Worm (Caenorhabditis elegans) whole organism, L1 larva: ENCODE results near the gene ugt-21.

Experiments used
- C16A3.4 ChIP-seq: fragments of 150-350 bp; optimal IDR thresholded peaks from 2 replicates; lab custom pipeline; 2014; ENCODE audit warnings: missing biosample characterization, missing genetic modification characterization
- C34B4.2 ChIP-seq: sonication (generic microtip); optimal IDR thresholded peaks from 2 replicates; lab custom pipeline; 2017; ENCODE audit warnings: mild to moderate bottlenecking, missing genetic modification characterization, missing compliant biosample characterization
- F16B12.6 ChIP-seq: fragments of 150-350 bp; optimal IDR thresholded peaks from 2 replicates; lab custom pipeline; 2014; ENCODE audit warnings: missing biosample characterization, missing genetic modification characterization
- Y116A8C.19 ChIP-seq: sonication (generic microtip); optimal IDR thresholded peaks from 2 replicates; lab custom pipeline; 2016; ENCODE audit warnings: missing compliant biosample characterization, missing genetic modification characterization, borderline replicate concordance
- aha-1 ChIP-seq: fragments of 150-350 bp; optimal IDR thresholded peaks from 2 replicates; lab custom pipeline; 2014; ENCODE audit warnings: missing biosample characterization, missing genetic modification characterization
- aly-2 ChIP-seq: fragments of 150-350 bp; optimal IDR thresholded peaks from 2 replicates; lab custom pipeline; 2014; ENCODE audit warnings: missing biosample characterization, missing genetic modification characterization
- ceh-63 ChIP-seq: fragments of 200-800 bp; sonication (Bioruptor generic); optimal IDR thresholded peaks from 2 replicates; lab custom pipeline; 2018; ENCODE audit warnings: mild to moderate bottlenecking, missing genetic modification characterization, missing compliant biosample characterization
- ceh-82 ChIP-seq, 3 experiments: fragments of 150-350 bp in 1 of 3; sonication (generic microtip) in 2 of 3; optimal IDR thresholded peaks; 2 replicates each; lab custom pipeline; 2014 to 2017; ENCODE audit warnings: missing biosample characterization in 3 of 3, missing genetic modification characterization in 3 of 3
- ceh-88 ChIP-seq: fragments of 200-800 bp; sonication (Bioruptor generic); IDR thresholded peaks from 2 replicates; pipeline ENCODE4 v1.3.6; 2022; ENCODE audit warnings: missing genetic modification characterization, missing compliant biosample characterization
- ces-1 ChIP-seq: fragments of 150-350 bp; optimal IDR thresholded peaks from 2 replicates; lab custom pipeline; 2014; ENCODE audit warnings: missing biosample characterization, missing genetic modification reagents, missing genetic modification characterization
- dpl-1 ChIP-seq, 3 experiments: fragments of 150-350 bp in 2 of 3; sonication (generic microtip) in 1 of 3; optimal IDR thresholded peaks; 2 replicates each; lab custom pipeline; 2014 to 2017; ENCODE audit warnings: missing biosample characterization in 3 of 3, missing genetic modification characterization in 3 of 3, missing genetic modification reagents in 3 of 3
- dsc-1 ChIP-seq: sonication (generic microtip); optimal IDR thresholded peaks from 2 replicates; lab custom pipeline; 2016; ENCODE audit warnings: mild to moderate bottlenecking, missing genetic modification characterization, missing compliant biosample characterization
- efl-1 ChIP-seq, 4 experiments: fragments of 150-350 bp; optimal IDR thresholded peaks in 3 of 4; peaks in 1 of 4; 1 replicate in 1 of 4; 2 replicates in 3 of 4; lab custom pipeline; 2014; ENCODE audit warnings: missing biosample characterization in 2 of 4, missing genetic modification characterization in 2 of 4, missing genetic modification reagents in 2 of 4
- egl-27 ChIP-seq, 2 experiments: fragments of 150-350 bp in 1 of 2; sonication (generic microtip); optimal IDR thresholded peaks; 3 replicates each; lab custom pipeline; 2017 to 2018; ENCODE audit warnings: missing biosample characterization in 2 of 2, missing genetic modification characterization in 2 of 2, missing genetic modification reagents in 2 of 2
- fkh-10 ChIP-seq: sonication (generic microtip); optimal IDR thresholded peaks from 2 replicates; lab custom pipeline; 2017; ENCODE audit warnings: missing biosample characterization, missing genetic modification reagents, missing genetic modification characterization
- fkh-4 ChIP-seq: sonication (generic microtip); optimal IDR thresholded peaks from 2 replicates; lab custom pipeline; 2016; ENCODE audit warnings: missing compliant biosample characterization, missing genetic modification characterization, borderline replicate concordance
- fkh-8 ChIP-seq: sonication (generic microtip); optimal IDR thresholded peaks from 2 replicates; lab custom pipeline; 2016; ENCODE audit warnings: mild to moderate bottlenecking, missing genetic modification characterization, missing compliant biosample characterization
- fos-1 ChIP-seq: fragments of 150-350 bp; optimal IDR thresholded peaks from 2 replicates; lab custom pipeline; 2014; ENCODE audit warnings: missing biosample characterization, missing genetic modification characterization
- grh-1 ChIP-seq: fragments of 200-800 bp; sonication (Bioruptor generic); IDR thresholded peaks from 2 replicates; pipeline ENCODE4 v1.3.6; 2022; ENCODE audit warnings: missing genetic modification reagents, missing genetic modification characterization, missing compliant biosample characterization
- hlh-17 ChIP-seq: fragments of 200-800 bp; sonication (Bioruptor generic); optimal IDR thresholded peaks from 2 replicates; lab custom pipeline; 2018; ENCODE audit warnings: missing genetic modification characterization, mild to moderate bottlenecking, missing compliant biosample characterization, moderate library complexity, borderline replicate concordance
- isw-1 ChIP-seq: fragments of 200-800 bp; sonication (Bioruptor generic); IDR thresholded peaks from 2 replicates; pipeline ENCODE4 v1.3.6; 2022; ENCODE audit warnings: missing genetic modification characterization, missing compliant biosample characterization
- lin-13 ChIP-seq: fragments of 150-350 bp; optimal IDR thresholded peaks from 2 replicates; lab custom pipeline; 2014; ENCODE audit warnings: missing biosample characterization, missing genetic modification reagents, missing genetic modification characterization
- lin-14 ChIP-seq: fragments of 200-800 bp; sonication (Bioruptor generic); optimal IDR thresholded peaks from 2 replicates; lab custom pipeline; 2018; ENCODE audit warnings: mild to moderate bottlenecking, missing genetic modification characterization, moderate library complexity, missing compliant biosample characterization
- lin-39 ChIP-seq: fragments of 150-350 bp; optimal IDR thresholded peaks from 2 replicates; lab custom pipeline; 2014; ENCODE audit warnings: missing biosample characterization, missing genetic modification reagents, missing genetic modification characterization
- mab-9 ChIP-seq: fragments of 200-800 bp; sonication (Bioruptor generic); IDR thresholded peaks from 2 replicates; pipeline ENCODE4 v1.3.6; 2022; ENCODE audit warnings: missing genetic modification reagents, missing genetic modification characterization, missing compliant biosample characterization
- mdl-1 ChIP-seq, 2 experiments: fragments of 150-350 bp; optimal IDR thresholded peaks; 2 replicates each; lab custom pipeline; 2014 to 2017; ENCODE audit warnings: missing biosample characterization in 2 of 2, missing genetic modification characterization in 2 of 2, inconsistent platforms in 1 of 2
- nhr-19 ChIP-seq: fragments of 200-800 bp; sonication (Bioruptor generic); conservative IDR thresholded peaks from 2 replicates; pipeline ENCODE4 v1.3.6; 2022; ENCODE audit warnings: missing genetic modification characterization, missing compliant biosample characterization
- nhr-237 ChIP-seq: fragments of 150-350 bp; optimal IDR thresholded peaks from 2 replicates; lab custom pipeline; 2014; ENCODE audit warnings: missing biosample characterization, missing genetic modification characterization
- nhr-28 ChIP-seq: fragments of 150-350 bp; optimal IDR thresholded peaks from 2 replicates; lab custom pipeline; 2014; ENCODE audit warnings: missing biosample characterization, missing genetic modification characterization
- nhr-71 ChIP-seq: sonication (generic microtip); optimal IDR thresholded peaks from 2 replicates; lab custom pipeline; 2016; ENCODE audit warnings: mild to moderate bottlenecking, missing genetic modification characterization, moderate library complexity, missing compliant biosample characterization
- nhr-90 ChIP-seq: sonication (generic microtip); optimal IDR thresholded peaks from 2 replicates; lab custom pipeline; 2016; ENCODE audit warnings: mild to moderate bottlenecking, missing genetic modification characterization, missing compliant biosample characterization; ENCODE audit not compliant: poor library complexity
- pag-3 ChIP-seq: sonication (generic microtip); optimal IDR thresholded peaks from 2 replicates; lab custom pipeline; 2017; ENCODE audit warnings: missing genetic modification characterization, mild to moderate bottlenecking, missing compliant biosample characterization, antibody characterized with exemption, borderline replicate concordance; ENCODE audit not compliant: insufficient read depth
- rnt-1 ChIP-seq: sonication (generic microtip); optimal IDR thresholded peaks from 2 replicates; lab custom pipeline; 2016; ENCODE audit warnings: mild to moderate bottlenecking, missing genetic modification characterization, moderate library complexity, missing compliant biosample characterization
- sptf-1 ChIP-seq: fragments of 150-350 bp; optimal IDR thresholded peaks from 2 replicates; lab custom pipeline; 2014; ENCODE audit warnings: missing biosample characterization, missing genetic modification characterization
- swsn-7 ChIP-seq: sonication (generic microtip); optimal IDR thresholded peaks from 2 replicates; lab custom pipeline; 2016; ENCODE audit warnings: missing genetic modification characterization, missing compliant biosample characterization
- tlp-1 ChIP-seq: fragments of 150-350 bp; optimal IDR thresholded peaks from 2 replicates; lab custom pipeline; 2014; ENCODE audit warnings: missing biosample characterization, missing genetic modification characterization
- unc-130 ChIP-seq: fragments of 150-350 bp; optimal IDR thresholded peaks from 2 replicates; lab custom pipeline; 2017; ENCODE audit warnings: missing biosample characterization, missing genetic modification characterization, inconsistent platforms
- unc-86 ChIP-seq: sonication (generic microtip); optimal IDR thresholded peaks from 2 replicates; lab custom pipeline; 2016; ENCODE audit warnings: missing genetic modification characterization, missing compliant biosample characterization
- vab-15 ChIP-seq: sonication (generic microtip); optimal IDR thresholded peaks from 2 replicates; lab custom pipeline; 2017; ENCODE audit warnings: missing genotype, mild to moderate bottlenecking, missing genetic modification characterization, missing compliant biosample characterization
- zip-4 ChIP-seq: fragments of 200-800 bp; sonication (Bioruptor generic); optimal IDR thresholded peaks from 2 replicates; lab custom pipeline; 2018; ENCODE audit warnings: mild to moderate bottlenecking, missing genetic modification characterization, moderate library complexity, missing compliant biosample characterization
- ztf-4 ChIP-seq: fragments of 150-350 bp; optimal IDR thresholded peaks from 2 replicates; lab custom pipeline; 2014; ENCODE audit warnings: missing biosample characterization, missing genetic modification characterization

ugt-21 gene

DNA sequence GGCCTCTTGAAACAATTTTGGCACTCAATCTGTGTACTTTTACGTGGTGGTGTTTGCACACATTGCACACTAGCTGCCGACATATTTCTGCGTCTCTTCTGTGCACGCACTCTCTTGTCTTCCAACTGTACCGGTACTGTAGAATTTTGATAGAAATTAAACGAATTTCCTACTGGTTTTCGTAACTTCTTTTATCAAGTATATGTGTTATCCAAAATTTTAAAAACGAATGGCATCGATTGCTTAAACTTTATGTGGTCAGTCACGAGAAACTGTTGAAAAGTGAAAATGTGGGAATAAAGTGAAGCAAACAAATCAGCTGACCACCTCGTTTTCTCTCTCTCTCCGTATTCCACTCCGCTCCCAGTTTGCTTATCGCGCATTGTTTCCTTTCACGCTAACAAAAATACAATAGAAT is 13.3 kb downstream of the ugt-21 start (continued):
- TF ChIP-seq ces-1 (GFP tag; lab: Kevin White, UChicago) (no peak), nhr-19 (GFP tag; lab: Robert Waterston, UW) (no peak), ceh-63 (GFP tag; lab: Kevin White, UChicago) (no peak), mdl-1 (tag; optimal IDR thresholded peaks at IDR 0.05; lab: Kevin White, UChicago) (peak in 1 of 2 experiments; percentile 72), isw-1 (GFP tag; lab: Robert Waterston, UW) (peak; percentile 18; the same call in 1 of the 2 replicates), egl-27 (tag; optimal IDR thresholded peaks at IDR 0.05; lab: Kevin White, UChicago) (no peak), tlp-1 (tag; lab: Kevin White, UChicago) (no peak), hlh-17 (GFP tag; lab: Kevin White, UChicago) (no peak), C16A3.4 (tag; lab: Kevin White, UChicago) (peak; percentile 41), ceh-88 (no peak), ztf-4 (peak; percentile 15), swsn-7 (tag; lab: Kevin White, UChicago) (peak; percentile 44), fos-1 (tag; lab: Kevin White, UChicago) (no peak), lin-14 (GFP tag; lab: Kevin White, UChicago) (peak; percentile 58), rnt-1 (tag; lab: Kevin White, UChicago) (peak; percentile 33), aha-1 (tag; lab: Kevin White, UChicago) (no peak), vab-15 (tag; lab: Kevin White, UChicago) (no peak), lin-39 (no peak), ceh-82 (tag; optimal IDR thresholded peaks at IDR 0.05; lab: Kevin White, UChicago) (no peak), C34B4.2 (tag; lab: Kevin White, UChicago) (no peak), zip-4 (GFP tag; lab: Kevin White, UChicago) (no peak), grh-1 (GFP tag; lab: Robert Waterston, UW) (peak; percentile 41; the same call in 1 of the 2 replicates), sptf-1 (tag; lab: Kevin White, UChicago) (no peak), nhr-28 (tag; lab: Kevin White, UChicago) (no peak), fkh-4 (tag; lab: Kevin White, UChicago) (no peak), nhr-237 (tag; lab: Kevin White, UChicago) (no peak), dsc-1 (tag; lab: Kevin White, UChicago) (no peak), Y116A8C.19 (tag; lab: Kevin White, UChicago) (no peak), fkh-10 (GFP tag; lab: Kevin White, UChicago) (no peak), F16B12.6 (tag; lab: Kevin White, UChicago) (peak; percentile 82), fkh-8 (tag; lab: Kevin White, UChicago) (no peak), efl-1 (optimal IDR thresholded peaks at IDR 0.05; lab: Kevin White, UChicago) (peak; percentile 49 to 59), efl-1 (GFP tag; optimal IDR thresholded peaks at IDR 0.05 in 1 of 2; lab: Kevin White, UChicago) (peak; percentile 51 to 95), pag-3 (tag; lab: Kevin White, UChicago) (no peak), dpl-1 (GFP tag; optimal IDR thresholded peaks at IDR 0.05; lab: Kevin White, UChicago) (peak in 2 of 3 experiments; percentile 33 to 37), lin-13 (GFP tag; lab: Kevin White, UChicago) (no peak), unc-86 (no peak), unc-130 (tag; lab: Kevin White, UChicago) (no peak), mab-9 (GFP tag; lab: Robert Waterston, UW) (no peak), nhr-71 (tag; lab: Kevin White, UChicago) (peak; percentile 60), nhr-90 (tag; lab: Kevin White, UChicago) (peak; percentile 45), aly-2 (no peak)
